Fruit fly (Drosophila melanogaster): ENCODE results near the gene CG8128.

- TF ChIP-seq CTCF (optimal IDR thresholded peaks at IDR 0.05) = no peak
- TF ChIP-seq CG8478 (optimal IDR thresholded peaks at IDR 0.05) = no peak
Observed at dm6 chrX:15745905-15746681, 48.8 kb downstream of the CG8128 start, which contains the start of the genes CG8944 and CCT6.

All from S2 (cell line).